Fruit fly (Drosophila melanogaster) whole organism, embryonic: ENCODE results near the gene CG11241.
A peak's percentile ranks its signal among the peaks of the same experiment; 100 is the strongest.

Source experiments
- Atf3 ChIP-seq: fragments of 200-800 bp; sonication (Bioruptor generic); optimal IDR thresholded peaks from 3 replicates; lab custom pipeline; 2016; ENCODE audit warnings: missing biosample characterization, missing genetic modification characterization
- BtbVII ChIP-seq: fragments of 200-800 bp; sonication (Bioruptor generic); optimal IDR thresholded peaks from 3 replicates; lab custom pipeline; 2017; ENCODE audit warnings: missing biosample characterization, mild to moderate bottlenecking, missing genetic modification characterization
- CG10274 ChIP-seq: fragments of 200-800 bp; sonication (Bioruptor generic); optimal IDR thresholded peaks from 3 replicates; lab custom pipeline; 2017; ENCODE audit warnings: missing biosample characterization, mild to moderate bottlenecking, missing genetic modification characterization
- CG10321 ChIP-seq: fragments of 200-800 bp; sonication (Bioruptor generic); IDR thresholded peaks from 2 replicates; pipeline ENCODE4 v1.3.6; 2022; ENCODE audit warnings: missing biosample characterization, missing genetic modification characterization
- CG10979 ChIP-seq: fragments of 200-800 bp; sonication (Bioruptor generic); optimal IDR thresholded peaks from 2 replicates; lab custom pipeline; 2018; ENCODE audit warnings: missing biosample characterization, mild to moderate bottlenecking, missing genetic modification characterization, moderate library complexity
- CG11504 ChIP-seq: fragments of 200-800 bp; sonication (Bioruptor generic); optimal IDR thresholded peaks from 3 replicates; lab custom pipeline; 2019; ENCODE audit warnings: missing biosample characterization, mild to moderate bottlenecking, missing genetic modification characterization, moderate library complexity
- CG12299 ChIP-seq: fragments of 200-800 bp; sonication (Bioruptor generic); optimal IDR thresholded peaks from 2 replicates; lab custom pipeline; 2018; ENCODE audit warnings: missing biosample characterization, mild to moderate bottlenecking, missing genetic modification characterization
- CG12942 ChIP-seq: fragments of 200-800 bp; sonication (Bioruptor generic); optimal IDR thresholded peaks from 3 replicates; lab custom pipeline; 2016; ENCODE audit warnings: missing biosample characterization, missing genetic modification characterization
- CG15269 ChIP-seq: fragments of 200-800 bp; sonication (Bioruptor generic); optimal IDR thresholded peaks from 2 replicates; lab custom pipeline; 2018; ENCODE audit warnings: missing biosample characterization, mild to moderate bottlenecking, missing genetic modification characterization, moderate library complexity
- CG17186 ChIP-seq: fragments of 200-800 bp; sonication (Bioruptor generic); optimal IDR thresholded peaks from 3 replicates; lab custom pipeline; 2017; ENCODE audit warnings: missing biosample characterization, missing genetic modification reagents, missing genetic modification characterization
- CG18599 ChIP-seq: fragments of 200-800 bp; sonication (Bioruptor generic); optimal IDR thresholded peaks from 3 replicates; lab custom pipeline; 2017; ENCODE audit warnings: missing biosample characterization, missing genetic modification characterization, mild to moderate bottlenecking, moderate library complexity, missing genetic modification reagents
- CG2129 ChIP-seq: fragments of 200-800 bp; sonication (Bioruptor generic); IDR thresholded peaks from 2 replicates; pipeline ENCODE4 v1.3.6; 2022; ENCODE audit warnings: missing biosample characterization, missing genetic modification characterization; ENCODE audit not compliant: partially characterized antibody
- CG2875 ChIP-seq: fragments of 200-800 bp; sonication (Bioruptor generic); optimal IDR thresholded peaks from 2 replicates; lab custom pipeline; 2017; ENCODE audit warnings: missing biosample characterization, mild to moderate bottlenecking, missing genetic modification characterization, missing genetic modification reagents
- CG31441 ChIP-seq: fragments of 200-800 bp; sonication (Bioruptor generic); IDR thresholded peaks from 2 replicates; pipeline ENCODE4 v1.3.6; 2022; ENCODE audit warnings: missing biosample characterization, missing genetic modification characterization
- CG3281 ChIP-seq: fragments of 200-800 bp; sonication (Bioruptor generic); optimal IDR thresholded peaks from 3 replicates; lab custom pipeline; 2017; ENCODE audit warnings: missing biosample characterization, mild to moderate bottlenecking, missing genetic modification characterization
- CG3847 ChIP-seq: fragments of 200-800 bp; sonication (Bioruptor generic); IDR thresholded peaks from 2 replicates; pipeline ENCODE4 v1.3.6; 2022; ENCODE audit warnings: missing biosample characterization, missing genetic modification characterization
- CG42726 ChIP-seq: fragments of 200-800 bp; sonication (Bioruptor generic); IDR thresholded peaks from 2 replicates; pipeline ENCODE4 v1.3.6; 2022; ENCODE audit warnings: missing biosample characterization, missing genetic modification characterization; ENCODE audit not compliant: partially characterized antibody
- CG4707 ChIP-seq: fragments of 200-800 bp; sonication (Bioruptor generic); optimal IDR thresholded peaks from 2 replicates; lab custom pipeline; 2018; ENCODE audit warnings: missing biosample characterization, mild to moderate bottlenecking, missing genetic modification characterization, moderate library complexity
- CG9215 ChIP-seq: fragments of 200-800 bp; sonication (Bioruptor generic); IDR thresholded peaks from 2 replicates; pipeline ENCODE4 v1.3.6; 2022; ENCODE audit warnings: missing biosample characterization, missing genetic modification characterization
- CG9797 ChIP-seq: fragments of 200-800 bp; sonication (Bioruptor generic); optimal IDR thresholded peaks from 3 replicates; lab custom pipeline; 2018; ENCODE audit warnings: missing biosample characterization, mild to moderate bottlenecking, missing genetic modification characterization
- CG9876 ChIP-seq: fragments of 200-800 bp; sonication (Bioruptor generic); optimal IDR thresholded peaks from 2 replicates; lab custom pipeline; 2016; ENCODE audit warnings: missing biosample characterization, missing genetic modification characterization
- GATAe ChIP-seq: fragments of 200-800 bp; sonication (Bioruptor generic); conservative IDR thresholded peaks from 2 replicates; pipeline ENCODE4 v1.3.6; 2022; ENCODE audit warnings: missing biosample characterization, missing genetic modification characterization
- Gsc ChIP-seq: fragments of 200-800 bp; sonication (Bioruptor generic); IDR thresholded peaks from 2 replicates; pipeline ENCODE4 v1.3.6; 2022; ENCODE audit warnings: missing biosample characterization, missing genetic modification characterization
- HLHmδ ChIP-seq: fragments of 200-800 bp; sonication (Bioruptor generic); optimal IDR thresholded peaks from 2 replicates; lab custom pipeline; 2018; ENCODE audit warnings: missing biosample characterization, mild to moderate bottlenecking, missing genetic modification characterization, moderate library complexity
- Lhr ChIP-seq: fragments of 200-800 bp; sonication (Bioruptor generic); optimal IDR thresholded peaks from 3 replicates; lab custom pipeline; 2017; ENCODE audit warnings: mild to moderate bottlenecking, missing biosample characterization, missing genetic modification reagents, missing genetic modification characterization
- MTF-1 ChIP-seq: fragments of 200-800 bp; sonication (Bioruptor generic); optimal IDR thresholded peaks from 2 replicates; lab custom pipeline; 2018; ENCODE audit warnings: missing biosample characterization, mild to moderate bottlenecking, missing genetic modification characterization, borderline replicate concordance
- Mad ChIP-seq: fragments of 200-800 bp; sonication (Bioruptor generic); optimal IDR thresholded peaks from 2 replicates; lab custom pipeline; 2016; ENCODE audit warnings: missing biosample characterization, missing genetic modification characterization
- Poxn ChIP-seq: fragments of 200-800 bp; sonication (Bioruptor generic); IDR thresholded peaks from 2 replicates; pipeline ENCODE4 v1.3.6; 2022; ENCODE audit warnings: missing biosample characterization, missing genetic modification characterization
- Ravus ChIP-seq: fragments of 200-800 bp; sonication (Bioruptor generic); IDR thresholded peaks from 2 replicates; pipeline ENCODE4 v1.3.6; 2022; ENCODE audit warnings: missing biosample characterization, missing genetic modification characterization
- ac ChIP-seq: fragments of 200-800 bp; sonication (Bioruptor generic); optimal IDR thresholded peaks from 3 replicates; lab custom pipeline; 2017; ENCODE audit warnings: missing biosample characterization, mild to moderate bottlenecking, missing genetic modification characterization
- cad ChIP-seq: fragments of >200 bp; optimal IDR thresholded peaks from 2 replicates; lab custom pipeline; 2017; ENCODE audit warnings: missing biosample characterization, missing genetic modification characterization
- cas ChIP-seq: fragments of 200-800 bp; sonication (Bioruptor generic); IDR thresholded peaks from 2 replicates; pipeline ENCODE4 v1.3.6; 2022; ENCODE audit warnings: missing biosample characterization, missing genetic modification characterization
- caup ChIP-seq: fragments of 200-800 bp; sonication (Bioruptor generic); optimal IDR thresholded peaks from 3 replicates; lab custom pipeline; 2017; ENCODE audit warnings: missing biosample characterization, mild to moderate bottlenecking, missing genetic modification characterization, moderate library complexity; ENCODE audit not compliant: severe bottlenecking
- chif ChIP-seq, 2 experiments: fragments of 200-800 bp; sonication (Bioruptor generic); optimal IDR thresholded peaks; 3 replicates each; lab custom pipeline; 2016; ENCODE audit warnings: missing biosample characterization in 2 of 2, missing genetic modification characterization in 2 of 2
- disco-r ChIP-seq: fragments of 200-800 bp; sonication (Bioruptor generic); optimal IDR thresholded peaks from 2 replicates; lab custom pipeline; 2016; ENCODE audit warnings: missing biosample characterization, missing genetic modification characterization
- gfzf ChIP-seq: fragments of 200-800 bp; sonication (Bioruptor generic); optimal IDR thresholded peaks from 2 replicates; lab custom pipeline; 2016; ENCODE audit warnings: missing biosample characterization, mild to moderate bottlenecking, missing genetic modification characterization, moderate library complexity
- gsb ChIP-seq: fragments of 200-800 bp; sonication (Bioruptor generic); IDR thresholded peaks from 2 replicates; pipeline ENCODE4 v1.3.6; 2022; ENCODE audit warnings: missing biosample characterization, missing genetic modification characterization
- hkb ChIP-seq, 2 experiments: fragments of 200-800 bp in 1 of 2; fragments of >200 bp in 1 of 2; sonication (Bioruptor generic) in 1 of 2; IDR thresholded peaks in 1 of 2; optimal IDR thresholded peaks in 1 of 2; 2 replicates each; pipeline versions ENCODE4 v1.3.6 to Lab custom; 2017 to 2022; ENCODE audit warnings: missing biosample characterization in 1 of 2, missing genetic modification characterization in 1 of 2
- lab ChIP-seq: fragments of 200-800 bp; sonication (Bioruptor generic); optimal IDR thresholded peaks from 3 replicates; lab custom pipeline; 2017; ENCODE audit warnings: missing biosample characterization, missing genetic modification characterization, mild to moderate bottlenecking, moderate library complexity, missing genetic modification reagents
- pzg ChIP-seq: fragments of 200-800 bp; sonication (Bioruptor generic); optimal IDR thresholded peaks from 3 replicates; lab custom pipeline; 2018; ENCODE audit warnings: missing biosample characterization, mild to moderate bottlenecking, missing genetic modification characterization, moderate library complexity
- ro ChIP-seq: fragments of 200-800 bp; sonication (Bioruptor generic); IDR thresholded peaks from 2 replicates; pipeline ENCODE4 v1.3.6; 2022; ENCODE audit warnings: missing biosample characterization, missing genetic modification characterization
- schlank ChIP-seq: fragments of 200-800 bp; sonication (Bioruptor generic); optimal IDR thresholded peaks from 2 replicates; lab custom pipeline; 2018; ENCODE audit warnings: missing biosample characterization, mild to moderate bottlenecking, missing genetic modification characterization
- sna ChIP-seq: fragments of 200-800 bp; sonication (Bioruptor generic); IDR thresholded peaks from 2 replicates; pipeline ENCODE4 v1.3.6; 2022; ENCODE audit warnings: missing biosample characterization, missing genetic modification characterization; ENCODE audit not compliant: partially characterized antibody
- stc ChIP-seq: fragments of 200-800 bp; sonication (Bioruptor generic); IDR thresholded peaks from 2 replicates; pipeline ENCODE4 v1.3.6; 2022; ENCODE audit warnings: missing biosample characterization, missing genetic modification characterization
- tgo ChIP-seq: fragments of 200-800 bp; sonication (Bioruptor generic); IDR thresholded peaks from 3 replicates; pipeline ENCODE4 v1.3.6; 2022; ENCODE audit warnings: missing biosample characterization, missing genetic modification characterization
- zen ChIP-seq: fragments of 200-800 bp; sonication (Bioruptor generic); optimal IDR thresholded peaks from 3 replicates; lab custom pipeline; 2018; ENCODE audit warnings: missing biosample characterization, mild to moderate bottlenecking, missing genetic modification characterization, moderate library complexity

The CG11241 gene

dm6 chr3L:22731393-22731792 is 6.8 kb downstream of the CG11241 start:
- TF ChIP-seq lab (GFP tag; lab: Kevin White, UChicago) (peak; percentile 41), caup (no peak), gsb (GFP tag; lab: Robert Waterston, UW) (no peak)

- TF ChIP-seq pzg = no peak
- no peak for TF ChIP-seq tgo (GFP tag; lab: Robert Waterston, UW)
- no peak for TF ChIP-seq gfzf (GFP tag; lab: Kevin White, UChicago)
- no peak for TF ChIP-seq CG42726 (GFP tag; lab: Robert Waterston, UW)
- no peak for TF ChIP-seq BtbVII
- no peak for TF ChIP-seq Gsc (GFP tag; lab: Robert Waterston, UW)
- TF ChIP-seq Ravus (GFP tag; lab: Robert Waterston, UW) = no peak
- no peak for TF ChIP-seq CG15269 (tag; lab: Kevin White, UChicago)
- no peak for TF ChIP-seq stc (GFP tag; lab: Robert Waterston, UW)
- TF ChIP-seq Lhr = no peak
- no peak for TF ChIP-seq CG3847 (GFP tag; lab: Robert Waterston, UW)
- TF ChIP-seq CG12299 (tag; lab: Kevin White, UChicago) = no peak
- no peak for TF ChIP-seq cas (GFP tag; lab: Robert Waterston, UW)
- no peak for TF ChIP-seq CG10321 (GFP tag; lab: Robert Waterston, UW)
These were observed 8.8 kb downstream of the CG11241 start, which contains the start of gene CG32454 for dm6 chr3L:22729466-22729865. Gene CG32454 (plus strand): TSS chr3L:22729766.

- TF ChIP-seq Poxn = no peak
- TF ChIP-seq CG9215 = no peak
- TF ChIP-seq CG9876 = no peak
- TF ChIP-seq disco-r = no peak
- peak; percentile 1 for TF ChIP-seq cad
- TF ChIP-seq GATAe (GFP tag; lab: Robert Waterston, UW) = no peak
- peak; percentile 22 for TF ChIP-seq CG2875 (GFP tag; lab: Kevin White, UChicago)
- no peak for TF ChIP-seq chif (GFP tag; optimal IDR thresholded peaks at IDR 0.05; lab: Kevin White, UChicago)
- TF ChIP-seq CG9797 (GFP tag; lab: Kevin White, UChicago) = peak; percentile 66
- TF ChIP-seq CG11504 = no peak
- TF ChIP-seq CG17186 (GFP tag; lab: Kevin White, UChicago) = no peak
- no peak for TF ChIP-seq schlank
- peak; percentile 31 for TF ChIP-seq MTF-1 (GFP tag; lab: Kevin White, UChicago)
- TF ChIP-seq CG10979 (tag; lab: Kevin White, UChicago) = no peak
- TF ChIP-seq CG3281 = no peak
- TF ChIP-seq sna = peak; percentile 78
- TF ChIP-seq Mad (GFP tag; lab: Kevin White, UChicago) = no peak
- TF ChIP-seq CG4707 (GFP tag; lab: Kevin White, UChicago) = no peak
- TF ChIP-seq ac (GFP tag; lab: Kevin White, UChicago) = no peak
- TF ChIP-seq Atf3 (GFP tag; lab: Kevin White, UChicago) = no peak
- no peak for TF ChIP-seq ro (GFP tag; lab: Robert Waterston, UW)
- TF ChIP-seq lab (GFP tag; lab: Kevin White, UChicago) = peak; percentile 53
- no peak for TF ChIP-seq CG10274
- peak; percentile 76 for TF ChIP-seq HLHmδ (GFP tag; lab: Kevin White, UChicago)
- TF ChIP-seq CG31441 = peak; percentile 61
- 0 out of 2 replicates have a peak, but pooled peaks have one; percentile 33 for TF ChIP-seq CG2129 (GFP tag; lab: Robert Waterston, UW)
- TF ChIP-seq CG18599 (GFP tag; lab: Kevin White, UChicago) = peak; percentile 44
- peak; percentile 30 for TF ChIP-seq zen
- no peak for TF ChIP-seq CG12942 (GFP tag; lab: Kevin White, UChicago)
- TF ChIP-seq hkb (optimal IDR thresholded peaks at IDR 0.05; lab: Kevin White, UChicago) = no peak
- no peak for TF ChIP-seq hkb (GFP tag; IDR thresholded peaks at IDR 0.05; lab: Robert Waterston, UW)
These were observed 10.4 kb downstream of the CG11241 start, which contains the start of the genes CG14450 and CG11367 for dm6 chr3L:22727739-22728335. Gene CG14450 (minus strand): TSS chr3L:22727789. Gene CG11367 (plus strand): TSS chr3L:22728111.
